Fruit fly (Drosophila melanogaster) whole organism, prepupa: ENCODE results near the gene strat.

Source experiments
- Blimp-1 ChIP-seq: fragments of 200-800 bp; sonication (Bioruptor generic); optimal IDR thresholded peaks from 3 replicates; lab custom pipeline; 2017; ENCODE audit warnings: missing biosample characterization, missing genetic modification characterization, mild to moderate bottlenecking, moderate library complexity, missing genetic modification reagents
- CG10631 ChIP-seq: fragments of 200-800 bp; sonication (Bioruptor generic); optimal IDR thresholded peaks from 2 replicates; lab custom pipeline; 2016; ENCODE audit warnings: missing biosample characterization, missing genetic modification characterization
- CG10669 ChIP-seq: fragments of 200-800 bp; sonication (Bioruptor generic); optimal IDR thresholded peaks from 3 replicates; lab custom pipeline; 2018; ENCODE audit warnings: missing biosample characterization, mild to moderate bottlenecking, missing genetic modification characterization, moderate library complexity
- CG11294 ChIP-seq: fragments of 200-800 bp; sonication (Bioruptor generic); IDR thresholded peaks from 2 replicates; pipeline ENCODE4 v1.3.6; 2022; ENCODE audit warnings: missing biosample characterization, missing genetic modification characterization
- CG11762 ChIP-seq: fragments of 200-800 bp; sonication (Bioruptor generic); optimal IDR thresholded peaks from 3 replicates; lab custom pipeline; 2016; ENCODE audit warnings: missing biosample characterization, missing genetic modification characterization; ENCODE audit not compliant: insufficient read depth
- CG11902 ChIP-seq: fragments of 200-800 bp; sonication (Bioruptor generic); optimal IDR thresholded peaks from 3 replicates; lab custom pipeline; 2016; ENCODE audit warnings: missing biosample characterization, missing genetic modification characterization
- CG15336 ChIP-seq: fragments of 200-800 bp; sonication (Bioruptor generic); IDR thresholded peaks from 2 replicates; pipeline ENCODE4 v1.3.6; 2022; ENCODE audit warnings: missing biosample characterization, missing genetic modification characterization
- CG1621 ChIP-seq: fragments of 200-800 bp; sonication (Bioruptor generic); optimal IDR thresholded peaks from 3 replicates; lab custom pipeline; 2018; ENCODE audit warnings: missing biosample characterization, mild to moderate bottlenecking, missing genetic modification characterization
- CG3032 ChIP-seq: fragments of 200-800 bp; optimal IDR thresholded peaks from 2 replicates; lab custom pipeline; 2019; ENCODE audit warnings: missing biosample characterization, mild to moderate bottlenecking, missing genetic modification characterization, moderate library complexity
- CG31627 ChIP-seq: fragments of 200-800 bp; sonication (Bioruptor generic); optimal IDR thresholded peaks from 3 replicates; lab custom pipeline; 2016; ENCODE audit warnings: missing biosample characterization, missing genetic modification characterization
- CG32006 ChIP-seq: fragments of 200-800 bp; sonication (Bioruptor generic); optimal IDR thresholded peaks from 3 replicates; lab custom pipeline; 2017; ENCODE audit warnings: missing biosample characterization, mild to moderate bottlenecking, missing genetic modification characterization
- CG3919 ChIP-seq: fragments of 200-800 bp; sonication (Bioruptor generic); optimal IDR thresholded peaks from 3 replicates; lab custom pipeline; 2016; ENCODE audit warnings: missing biosample characterization, missing genetic modification characterization
- CG4318 ChIP-seq: fragments of 200-800 bp; sonication (Bioruptor generic); optimal IDR thresholded peaks from 3 replicates; lab custom pipeline; 2017; ENCODE audit warnings: missing biosample characterization, mild to moderate bottlenecking, missing genetic modification characterization
- CG6163 ChIP-seq: fragments of 200-800 bp; sonication (Bioruptor generic); IDR thresholded peaks from 3 replicates; pipeline ENCODE4 v1.3.6; 2022; ENCODE audit warnings: missing biosample characterization, missing genetic modification characterization
- CG6276 ChIP-seq: fragments of 200-800 bp; sonication (Bioruptor generic); optimal IDR thresholded peaks from 2 replicates; lab custom pipeline; 2017; ENCODE audit warnings: missing biosample characterization, mild to moderate bottlenecking, missing genetic modification characterization
- CG6792 ChIP-seq: fragments of 200-800 bp; sonication (Bioruptor generic); optimal IDR thresholded peaks from 3 replicates; lab custom pipeline; 2016; ENCODE audit warnings: missing biosample characterization, missing genetic modification characterization
- CG6808 ChIP-seq: fragments of 200-800 bp; sonication (Bioruptor generic); optimal IDR thresholded peaks from 3 replicates; lab custom pipeline; 2017; ENCODE audit warnings: missing biosample characterization, missing genetic modification characterization, mild to moderate bottlenecking, moderate library complexity, missing genetic modification reagents
- CG6854 ChIP-seq: fragments of 200-800 bp; sonication (Bioruptor generic); optimal IDR thresholded peaks from 2 replicates; lab custom pipeline; 2017; ENCODE audit warnings: missing biosample characterization, mild to moderate bottlenecking, missing genetic modification characterization
- CG8119 ChIP-seq: fragments of 200-800 bp; sonication (Bioruptor generic); IDR thresholded peaks from 3 replicates; pipeline ENCODE4 v1.3.6; 2022; ENCODE audit warnings: missing biosample characterization, missing genetic modification characterization
- CG8319 ChIP-seq: fragments of 200-800 bp; sonication (Bioruptor generic); optimal IDR thresholded peaks from 3 replicates; lab custom pipeline; 2016; ENCODE audit warnings: missing biosample characterization, missing genetic modification characterization
- CG8632 ChIP-seq: fragments of 200-800 bp; sonication (Bioruptor generic); optimal IDR thresholded peaks from 3 replicates; lab custom pipeline; 2016; ENCODE audit warnings: missing biosample characterization, missing genetic modification characterization
- Eip75B ChIP-seq: fragments of 200-800 bp; sonication (Bioruptor generic); optimal IDR thresholded peaks from 3 replicates; lab custom pipeline; 2016; ENCODE audit warnings: missing biosample characterization, missing genetic modification characterization
- Eip93F ChIP-seq: fragments of 200-800 bp; sonication (Bioruptor generic); optimal IDR thresholded peaks from 2 replicates; lab custom pipeline; 2016; ENCODE audit warnings: missing biosample characterization, mild to moderate bottlenecking, missing genetic modification characterization
- Ets21C ChIP-seq: fragments of 200-800 bp; sonication (Bioruptor generic); optimal IDR thresholded peaks from 3 replicates; lab custom pipeline; 2016; ENCODE audit warnings: missing biosample characterization, missing genetic modification characterization
- Ets96B ChIP-seq: fragments of 200-800 bp; optimal IDR thresholded peaks from 2 replicates; lab custom pipeline; 2019; ENCODE audit warnings: missing biosample characterization, mild to moderate bottlenecking, missing genetic modification characterization, moderate library complexity
- Hr38 ChIP-seq: sonication (Bioruptor generic); optimal IDR thresholded peaks from 2 replicates; lab custom pipeline; 2016; ENCODE audit warnings: missing biosample characterization, missing genetic modification characterization
- Hr4 ChIP-seq: fragments of 200-800 bp; sonication (Bioruptor generic); optimal IDR thresholded peaks from 3 replicates; lab custom pipeline; 2016; ENCODE audit warnings: missing biosample characterization, missing genetic modification characterization
- Lpt ChIP-seq: fragments of 200-800 bp; sonication (Bioruptor generic); optimal IDR thresholded peaks from 3 replicates; lab custom pipeline; 2016; ENCODE audit warnings: missing biosample characterization, missing genetic modification characterization
- Met ChIP-seq: fragments of 200-800 bp; sonication (Bioruptor generic); optimal IDR thresholded peaks from 3 replicates; lab custom pipeline; 2016; ENCODE audit warnings: missing biosample characterization, missing genetic modification characterization
- OdsH ChIP-seq: fragments of 200-800 bp; sonication (Bioruptor generic); optimal IDR thresholded peaks from 3 replicates; lab custom pipeline; 2016; ENCODE audit warnings: missing biosample characterization, missing genetic modification characterization
- Smox ChIP-seq: fragments of 200-800 bp; sonication (Bioruptor generic); optimal IDR thresholded peaks from 3 replicates; lab custom pipeline; 2016; ENCODE audit warnings: missing biosample characterization, missing genetic modification characterization
- Sox102F ChIP-seq: fragments of 200-800 bp; sonication (Bioruptor generic); optimal IDR thresholded peaks from 2 replicates; lab custom pipeline; 2016; ENCODE audit warnings: missing biosample characterization, mild to moderate bottlenecking, missing genetic modification characterization
- Sox15 ChIP-seq: fragments of 200-800 bp; sonication (Bioruptor generic); optimal IDR thresholded peaks from 3 replicates; lab custom pipeline; 2016; ENCODE audit warnings: missing biosample characterization, missing genetic modification characterization
- achi ChIP-seq: fragments of 200-800 bp; sonication (Bioruptor generic); optimal IDR thresholded peaks from 3 replicates; lab custom pipeline; 2016; ENCODE audit warnings: missing biosample characterization, missing genetic modification characterization
- dsx ChIP-seq: fragments of 200-800 bp; optimal IDR thresholded peaks from 3 replicates; lab custom pipeline; 2019; ENCODE audit warnings: missing biosample characterization, mild to moderate bottlenecking, missing genetic modification characterization, moderate library complexity; ENCODE audit not compliant: poor library complexity, severe bottlenecking
- fd85E ChIP-seq: fragments of 200-800 bp; sonication (Bioruptor generic); optimal IDR thresholded peaks from 3 replicates; lab custom pipeline; 2016; ENCODE audit warnings: missing biosample characterization, missing genetic modification characterization
- fkh ChIP-seq: fragments of 200-800 bp; sonication (Bioruptor generic); optimal IDR thresholded peaks from 3 replicates; lab custom pipeline; 2017; ENCODE audit warnings: missing biosample characterization, mild to moderate bottlenecking, missing genetic modification characterization, moderate library complexity
- lz ChIP-seq: fragments of 200-800 bp; sonication (Bioruptor generic); optimal IDR thresholded peaks from 3 replicates; lab custom pipeline; 2016; ENCODE audit warnings: missing biosample characterization, missing genetic modification characterization
- net ChIP-seq: fragments of 200-800 bp; sonication (Bioruptor generic); optimal IDR thresholded peaks from 3 replicates; lab custom pipeline; 2016; ENCODE audit warnings: missing biosample characterization, missing genetic modification characterization
- salr ChIP-seq, 2 experiments: fragments of 200-800 bp; sonication (Bioruptor generic); optimal IDR thresholded peaks; 3 replicates each; lab custom pipeline; 2016 to 2018; ENCODE audit warnings: missing biosample characterization in 2 of 2, missing genetic modification characterization in 2 of 2, mild to moderate bottlenecking in 1 of 2
- svp ChIP-seq: fragments of 200-800 bp; sonication (Bioruptor generic); peaks from one replicate; lab custom pipeline; 2016; ENCODE audit warnings: missing biosample characterization, missing genetic modification characterization
- vri ChIP-seq: fragments of 200-800 bp; sonication (Bioruptor generic); optimal IDR thresholded peaks from 3 replicates; lab custom pipeline; 2016; ENCODE audit warnings: missing biosample characterization, mild to moderate bottlenecking, missing genetic modification characterization

The strat gene

DNA sequence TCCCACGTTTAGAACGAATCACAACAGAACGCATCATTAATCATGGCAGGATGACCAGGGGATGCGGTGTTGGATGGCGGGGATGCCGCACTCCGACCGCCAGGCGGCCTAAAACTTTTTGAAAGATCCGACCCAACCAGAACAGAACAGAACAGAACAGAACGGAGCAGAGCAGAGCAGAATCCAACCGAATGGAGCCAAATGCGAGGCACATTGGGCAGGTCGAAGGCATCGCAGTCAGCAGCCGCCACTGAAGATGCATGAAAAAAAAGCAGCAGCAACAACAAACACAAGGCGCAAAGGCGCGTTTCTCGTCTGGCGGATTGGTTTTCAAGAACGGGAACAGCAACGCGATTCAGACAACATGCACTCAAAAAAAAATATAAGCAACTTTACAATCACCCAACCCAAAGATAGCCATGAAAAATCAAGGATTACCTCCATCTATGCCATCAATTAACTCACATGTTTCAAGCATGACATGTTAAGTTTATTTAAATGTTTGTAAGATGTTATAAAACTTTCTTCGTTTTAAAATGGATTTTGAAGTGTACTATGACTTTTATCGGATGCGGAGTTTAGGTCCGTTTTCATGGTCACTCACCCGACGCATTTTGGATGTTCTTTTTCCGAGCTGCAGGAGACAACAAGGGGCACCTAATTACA is 40.6 kb upstream of the strat start (continued):
- TF ChIP-seq achi, result peak; percentile 90
- peak; percentile 91 for TF ChIP-seq CG3032 (tag; lab: Kevin White, UChicago)
- peak; percentile 93 for TF ChIP-seq Eip75B (GFP tag; lab: Kevin White, UChicago)
- peak; percentile 86 for TF ChIP-seq CG8632 (GFP tag; lab: Kevin White, UChicago)
- peak; percentile 93 for TF ChIP-seq CG6163 (GFP tag; lab: Robert Waterston, UW)
- peak; percentile 86 for TF ChIP-seq CG11762 (GFP tag; lab: Kevin White, UChicago)
- TF ChIP-seq Blimp-1 (GFP tag; lab: Kevin White, UChicago), result peak; percentile 83
- TF ChIP-seq CG10669 (GFP tag; lab: Kevin White, UChicago), result peak; percentile 95
- no peak for TF ChIP-seq CG11294 (GFP tag; lab: Robert Waterston, UW)
- TF ChIP-seq salr (GFP tag; optimal IDR thresholded peaks at IDR 0.05; lab: Kevin White, UChicago), result peak; percentile 83 to 85
- TF ChIP-seq svp (GFP tag; lab: Kevin White, UChicago), result peak; percentile 98
- peak; percentile 54 for TF ChIP-seq CG4318 (GFP tag; lab: Kevin White, UChicago)
- peak; percentile 71 for TF ChIP-seq CG6276 (GFP tag; lab: Kevin White, UChicago)
- peak; percentile 91 for TF ChIP-seq CG6792 (GFP tag; lab: Kevin White, UChicago)
- TF ChIP-seq net (GFP tag; lab: Kevin White, UChicago), result peak; percentile 88
- TF ChIP-seq Met (GFP tag; lab: Kevin White, UChicago), result peak; percentile 97
- peak; percentile 97 for TF ChIP-seq vri (GFP tag; lab: Kevin White, UChicago)
- TF ChIP-seq CG31627 (GFP tag; lab: Kevin White, UChicago), result peak; percentile 95

DNA sequence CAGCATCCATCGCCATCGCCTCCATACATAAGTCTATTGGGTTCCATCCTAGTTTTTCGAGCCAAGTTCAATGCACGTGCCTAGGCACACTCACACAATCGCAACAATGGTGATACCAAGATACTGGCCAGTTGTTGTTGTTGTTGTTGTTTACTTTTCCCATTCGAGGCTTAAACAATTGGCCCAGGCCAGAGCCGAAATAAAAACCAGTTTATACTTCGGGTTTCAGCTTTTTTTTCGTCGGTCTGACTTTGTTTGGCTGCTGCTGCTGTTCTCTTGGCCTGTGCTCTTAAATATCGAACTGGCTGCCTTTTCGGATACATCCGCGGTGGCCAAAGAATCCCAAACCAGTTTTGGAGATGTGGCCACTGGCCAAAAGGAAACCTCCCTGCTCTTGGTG is 39.9 kb upstream of the strat start:
- TF ChIP-seq CG8319 (GFP tag; lab: Kevin White, UChicago), result peak; percentile 13
- peak; percentile 51 for TF ChIP-seq fkh (GFP tag; lab: Kevin White, UChicago)
- no peak for TF ChIP-seq CG6854 (GFP tag; lab: Kevin White, UChicago)
- TF ChIP-seq dsx (GFP tag; lab: Kevin White, UChicago), result peak; percentile 39

dm6 chr2L:8281872-8282271 is 38.3 kb upstream of the strat start:
- TF ChIP-seq CG8632 (GFP tag; lab: Kevin White, UChicago) (no peak), Blimp-1 (GFP tag; lab: Kevin White, UChicago) (no peak), fd85E (GFP tag; lab: Kevin White, UChicago) (no peak), Ets21C (no peak), Sox15 (GFP tag; lab: Kevin White, UChicago) (no peak), CG10669 (GFP tag; lab: Kevin White, UChicago) (no peak), CG6792 (GFP tag; lab: Kevin White, UChicago) (no peak), OdsH (GFP tag; lab: Kevin White, UChicago) (no peak), Ets96B (tag; lab: Kevin White, UChicago) (no peak), Smox (GFP tag; lab: Kevin White, UChicago) (no peak), Lpt (no peak), CG10631 (no peak), Hr4 (no peak), Eip75B (GFP tag; lab: Kevin White, UChicago) (no peak), Hr38 (GFP tag; lab: Kevin White, UChicago) (no peak), CG1621 (tag; lab: Kevin White, UChicago) (no peak)

DNA sequence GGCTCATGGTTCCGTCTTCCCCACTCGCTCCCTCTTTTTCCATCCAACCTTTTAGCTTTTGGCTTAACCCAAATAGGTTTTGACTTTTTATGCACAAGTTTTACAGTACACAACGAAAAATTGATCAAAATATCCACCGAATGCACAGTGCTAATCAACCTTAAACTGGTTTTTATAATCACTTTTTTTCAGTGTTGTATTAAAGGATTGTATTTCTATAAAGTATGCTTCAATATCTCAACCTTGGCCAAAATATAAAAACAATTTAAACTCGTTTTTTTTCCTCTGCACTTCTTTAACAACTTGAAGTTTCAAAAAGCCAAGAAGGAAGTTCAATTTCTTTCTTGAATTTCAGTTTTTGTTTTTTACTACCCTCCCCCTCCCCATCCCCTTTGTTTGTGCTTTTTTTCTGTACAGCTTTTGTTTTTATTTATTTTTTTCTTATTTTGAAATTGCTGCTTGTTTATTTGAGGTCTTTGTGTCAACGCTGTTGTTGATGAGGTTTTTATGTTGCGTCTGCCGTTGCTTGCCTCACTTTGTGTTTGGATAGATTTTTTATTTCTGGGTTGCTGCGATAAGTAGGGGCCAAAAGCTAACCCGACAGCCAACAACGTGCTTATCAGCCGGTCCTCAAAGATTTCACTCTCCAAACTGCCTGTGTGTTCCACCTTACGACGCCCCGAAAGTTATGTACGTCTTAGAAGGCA is 35.1 kb upstream of the strat start:
- TF ChIP-seq CG15336, result peak; percentile 31
- TF ChIP-seq CG8119, result peak; percentile 32; the same call in 1 of the 3 replicates
- no peak for TF ChIP-seq vri (GFP tag; lab: Kevin White, UChicago)
- TF ChIP-seq lz (GFP tag; lab: Kevin White, UChicago), result no peak
- TF ChIP-seq fkh (GFP tag; lab: Kevin White, UChicago), result peak; percentile 29
- no peak for TF ChIP-seq CG3919 (GFP tag; lab: Kevin White, UChicago)
- no peak for TF ChIP-seq CG8319 (GFP tag; lab: Kevin White, UChicago)
- no peak for TF ChIP-seq CG6854 (GFP tag; lab: Kevin White, UChicago)
- TF ChIP-seq Lpt, result no peak
- no peak for TF ChIP-seq CG11902 (GFP tag; lab: Kevin White, UChicago)
- TF ChIP-seq achi, result peak; percentile 32
- TF ChIP-seq Eip93F (GFP tag; lab: Kevin White, UChicago), result no peak
- TF ChIP-seq Smox (GFP tag; lab: Kevin White, UChicago), result no peak
- TF ChIP-seq CG32006 (GFP tag; lab: Kevin White, UChicago), result peak; percentile 48
- no peak for TF ChIP-seq CG8632 (GFP tag; lab: Kevin White, UChicago)
- TF ChIP-seq Sox102F, result peak; percentile 34
- peak; percentile 29 for TF ChIP-seq Hr4
- no peak for TF ChIP-seq CG10631
- no peak for TF ChIP-seq CG6808 (GFP tag; lab: Kevin White, UChicago)
- TF ChIP-seq net (GFP tag; lab: Kevin White, UChicago), result peak; percentile 11
